Worm (Caenorhabditis elegans): ENCODE results near the gene C10B5.3.

ce11 chrV:8537031-8537430 is 50.9 kb downstream of the C10B5.3 start, which contains the start of gene otpl-4:
- no peak for TF ChIP-seq ztf-23 (GFP tag; IDR thresholded peaks at IDR 0.05)
- TF ChIP-seq flt-1 (GFP tag; IDR thresholded peaks at IDR 0.05) = no peak
- TF ChIP-seq klf-2 (GFP tag; conservative IDR thresholded peaks at IDR 0.05) = no peak
- TF ChIP-seq T22C8.4 (GFP tag; IDR thresholded peaks at IDR 0.05) = no peak
- TF ChIP-seq tab-1 (GFP tag; IDR thresholded peaks at IDR 0.05) = no peak

All from whole organism, midembryonic.